Worm (Caenorhabditis elegans) whole organism, L2 larva: ENCODE data around the gene ptr-19.

Experiments
- C34F6.9 ChIP-seq: fragments of 150-350 bp; optimal IDR thresholded peaks from 2 replicates; lab custom pipeline; 2014; ENCODE audit warnings: missing biosample characterization, missing genetic modification characterization
- F13H6.1 ChIP-seq: sonication (generic microtip); optimal IDR thresholded peaks from 2 replicates; lab custom pipeline; 2016; ENCODE audit warnings: missing genetic modification characterization, missing compliant biosample characterization
- Y55F3AM.14 ChIP-seq: fragments of 200-800 bp; sonication (Bioruptor generic); optimal IDR thresholded peaks from 2 replicates; lab custom pipeline; 2018; ENCODE audit warnings: mild to moderate bottlenecking, missing genetic modification characterization, missing compliant biosample characterization
- ZK546.5 ChIP-seq: sonication (generic microtip); optimal IDR thresholded peaks from 2 replicates; lab custom pipeline; 2017; ENCODE audit warnings: missing biosample characterization, missing genetic modification characterization
- alr-1 ChIP-seq: fragments of 150-350 bp; optimal IDR thresholded peaks from 2 replicates; lab custom pipeline; 2014; ENCODE audit warnings: missing biosample characterization, missing genetic modification characterization
- ama-1 ChIP-seq: fragments of 150-350 bp; optimal IDR thresholded peaks from 2 replicates; lab custom pipeline; 2018; ENCODE audit warnings: inconsistent platforms
- ceh-16 ChIP-seq: fragments of 150-350 bp; optimal IDR thresholded peaks from 2 replicates; lab custom pipeline; 2014; ENCODE audit warnings: missing biosample characterization, missing genetic modification characterization
- crh-2 ChIP-seq: sonication (generic microtip); optimal IDR thresholded peaks from 2 replicates; lab custom pipeline; 2017; ENCODE audit warnings: missing biosample characterization, missing genetic modification characterization
- dmd-4 ChIP-seq: sonication (generic microtip); optimal IDR thresholded peaks from 2 replicates; lab custom pipeline; 2017; ENCODE audit warnings: missing biosample characterization, missing genetic modification characterization
- egl-27 ChIP-seq: sonication (generic microtip); optimal IDR thresholded peaks from 3 replicates; lab custom pipeline; 2017; ENCODE audit warnings: missing biosample characterization, missing genetic modification reagents, missing genetic modification characterization
- elt-1 ChIP-seq: fragments of 150-350 bp; optimal IDR thresholded peaks from 2 replicates; lab custom pipeline; 2014; ENCODE audit warnings: missing biosample characterization, missing genetic modification characterization
- elt-3 ChIP-seq: sonication (generic microtip); optimal IDR thresholded peaks from 2 replicates; lab custom pipeline; 2017; ENCODE audit warnings: missing biosample characterization, missing genetic modification characterization
- fos-1 ChIP-seq: fragments of 150-350 bp; optimal IDR thresholded peaks from 2 replicates; lab custom pipeline; 2014; ENCODE audit warnings: missing biosample characterization, missing genetic modification characterization
- lin-11 ChIP-seq: fragments of 150-350 bp; sonication (generic microtip); optimal IDR thresholded peaks from 2 replicates; lab custom pipeline; 2014; ENCODE audit warnings: missing biosample characterization, missing genetic modification characterization, inconsistent platforms, mixed read lengths
- lin-13 ChIP-seq: fragments of 150-350 bp; optimal IDR thresholded peaks from 2 replicates; lab custom pipeline; 2014; ENCODE audit warnings: missing biosample characterization, missing genetic modification reagents, missing genetic modification characterization
- lin-39 ChIP-seq: fragments of 150-350 bp; optimal IDR thresholded peaks from 2 replicates; lab custom pipeline; 2014; ENCODE audit warnings: missing biosample characterization, missing genetic modification reagents, missing genetic modification characterization
- lsy-2 ChIP-seq, 2 experiments: fragments of 150-350 bp in 1 of 2; sonication (generic microtip) in 1 of 2; optimal IDR thresholded peaks; 2 replicates each; lab custom pipeline; 2014 to 2017; ENCODE audit warnings: missing biosample characterization in 2 of 2, missing genetic modification characterization in 2 of 2
- mab-5 ChIP-seq: fragments of 150-350 bp; optimal IDR thresholded peaks from 2 replicates; lab custom pipeline; 2014; ENCODE audit warnings: missing biosample characterization, missing genetic modification characterization
- mbf-1 ChIP-seq: sonication (generic microtip); optimal IDR thresholded peaks from 2 replicates; lab custom pipeline; 2017; ENCODE audit warnings: missing biosample characterization, missing genetic modification characterization
- mdl-1 ChIP-seq, 2 experiments: fragments of 150-350 bp in 1 of 2; sonication (generic microtip) in 1 of 2; optimal IDR thresholded peaks; 2 replicates each; lab custom pipeline; 2017; ENCODE audit warnings: missing biosample characterization in 2 of 2, missing genetic modification characterization in 2 of 2
- nhr-10 ChIP-seq: sonication (generic microtip); optimal IDR thresholded peaks from 2 replicates; lab custom pipeline; 2017; ENCODE audit warnings: missing biosample characterization, missing genetic modification characterization
- nhr-11 ChIP-seq: fragments of 150-350 bp; optimal IDR thresholded peaks from 2 replicates; lab custom pipeline; 2014; ENCODE audit warnings: missing biosample characterization, missing genetic modification characterization
- nhr-129 ChIP-seq: fragments of 150-350 bp; optimal IDR thresholded peaks from 2 replicates; lab custom pipeline; 2014; ENCODE audit warnings: missing biosample characterization, missing genetic modification characterization
- nhr-21 ChIP-seq: fragments of 150-350 bp; optimal IDR thresholded peaks from 2 replicates; lab custom pipeline; 2014; ENCODE audit warnings: missing biosample characterization, missing genetic modification characterization
- nhr-23 ChIP-seq: fragments of 150-350 bp; optimal IDR thresholded peaks from 2 replicates; lab custom pipeline; 2014; ENCODE audit warnings: missing biosample characterization, missing genetic modification reagents, missing genetic modification characterization
- nhr-237 ChIP-seq: fragments of 150-350 bp; optimal IDR thresholded peaks from 2 replicates; lab custom pipeline; 2014; ENCODE audit warnings: missing biosample characterization, missing genetic modification characterization
- nhr-25 ChIP-seq: fragments of 150-350 bp; sonication (generic microtip); optimal IDR thresholded peaks from 3 replicates; lab custom pipeline; 2014; ENCODE audit warnings: missing biosample characterization, missing genetic modification characterization
- nhr-6 ChIP-seq: fragments of 150-350 bp; optimal IDR thresholded peaks from 2 replicates; lab custom pipeline; 2014; ENCODE audit warnings: missing biosample characterization, missing genetic modification characterization
- nhr-77 ChIP-seq: fragments of 150-350 bp; optimal IDR thresholded peaks from 2 replicates; lab custom pipeline; 2014; ENCODE audit warnings: missing biosample characterization, missing genetic modification characterization
- peb-1 ChIP-seq: fragments of 150-350 bp; optimal IDR thresholded peaks from 2 replicates; lab custom pipeline; 2014; ENCODE audit warnings: missing biosample characterization, missing genetic modification characterization
- sem-4 ChIP-seq: fragments of 150-350 bp; optimal IDR thresholded peaks from 2 replicates; lab custom pipeline; 2014; ENCODE audit warnings: missing biosample characterization, missing genetic modification reagents, missing genetic modification characterization
- sma-9 ChIP-seq, 2 experiments: fragments of 150-350 bp in 1 of 2; sonication (generic microtip) in 1 of 2; optimal IDR thresholded peaks; 2 replicates each; lab custom pipeline; 2014 to 2016; ENCODE audit warnings: missing genetic modification characterization in 2 of 2, mild to moderate bottlenecking in 1 of 2, missing biosample characterization in 1 of 2, missing compliant biosample characterization in 1 of 2, missing genetic modification reagents in 1 of 2, moderate library complexity in 1 of 2
- snpc-4 ChIP-seq: fragments of 150-350 bp; optimal IDR thresholded peaks from 2 replicates; lab custom pipeline; 2014; ENCODE audit warnings: missing biosample characterization, missing genetic modification characterization
- unc-39 ChIP-seq: fragments of 150-350 bp; optimal IDR thresholded peaks from 2 replicates; lab custom pipeline; 2014; ENCODE audit warnings: missing biosample characterization, missing genetic modification characterization
- unc-55 ChIP-seq: fragments of 150-350 bp; sonication (generic microtip); optimal IDR thresholded peaks from 3 replicates; lab custom pipeline; 2014; ENCODE audit warnings: missing biosample characterization, missing genetic modification reagents, missing genetic modification characterization
- unc-62 ChIP-seq: fragments of 150-350 bp; optimal IDR thresholded peaks from 2 replicates; lab custom pipeline; 2014; ENCODE audit warnings: missing biosample characterization, missing genetic modification reagents, missing genetic modification characterization
- ztf-1 ChIP-seq: fragments of 200-800 bp; sonication (Bioruptor generic); conservative IDR thresholded peaks from 2 replicates; pipeline ENCODE4 v1.3.6; 2022; ENCODE audit warnings: missing genetic modification characterization, missing compliant biosample characterization
- ztf-4 ChIP-seq: fragments of 150-350 bp; optimal IDR thresholded peaks from 2 replicates; lab custom pipeline; 2014; ENCODE audit warnings: missing biosample characterization, missing genetic modification characterization

Gene ptr-19

ce11 chrIII:10739455-10739854, 42.2 kb upstream of the ptr-19 start, which contains the start of gene smap-1:
Gene smap-1 (minus strand): TSS chrIII:10739792.
- no peak for TF ChIP-seq nhr-23
- no peak for TF ChIP-seq peb-1
- no peak for TF ChIP-seq unc-62 (GFP tag; lab: Kevin White, UChicago)
- TF ChIP-seq egl-27 (tag; lab: Kevin White, UChicago), result no peak
- no peak for TF ChIP-seq nhr-129 (tag; lab: Kevin White, UChicago)
- no peak for TF ChIP-seq nhr-77 (tag; lab: Kevin White, UChicago)
- TF ChIP-seq unc-55 (GFP tag; lab: Kevin White, UChicago), result no peak
- no peak for TF ChIP-seq nhr-25 (tag; lab: Kevin White, UChicago)
- no peak for TF ChIP-seq Y55F3AM.14 (GFP tag; lab: Kevin White, UChicago)
- TF ChIP-seq alr-1 (tag; lab: Kevin White, UChicago), result no peak
- no peak for TF ChIP-seq sma-9 (GFP tag; optimal IDR thresholded peaks at IDR 0.05; lab: Kevin White, UChicago)
- TF ChIP-seq sma-9 (tag; optimal IDR thresholded peaks at IDR 0.05; lab: Kevin White, UChicago), result no peak
- no peak for TF ChIP-seq lin-13 (GFP tag; lab: Kevin White, UChicago)
- no peak for TF ChIP-seq sem-4 (tag; lab: Kevin White, UChicago)
- no peak for TF ChIP-seq mbf-1 (tag; lab: Kevin White, UChicago)
- TF ChIP-seq nhr-11 (tag; lab: Kevin White, UChicago), result no peak

ce11 chrIII:10739902-10740301, 41.8 kb upstream of the ptr-19 start:
- TF ChIP-seq nhr-237 (tag; lab: Kevin White, UChicago) (no peak), egl-27 (tag; lab: Kevin White, UChicago) (peak; percentile 3), nhr-25 (tag; lab: Kevin White, UChicago) (peak; percentile 6), C34F6.9 (tag; lab: Kevin White, UChicago) (peak; percentile 82), Y55F3AM.14 (GFP tag; lab: Kevin White, UChicago) (peak; percentile 8), ceh-16 (tag; lab: Kevin White, UChicago) (no peak), mab-5 (tag; lab: Kevin White, UChicago) (no peak), ama-1 (lab: Kevin White, UChicago) (peak; percentile 54), nhr-77 (tag; lab: Kevin White, UChicago) (no peak), lsy-2 (tag; optimal IDR thresholded peaks at IDR 0.05; lab: Kevin White, UChicago) (peak; percentile 37 to 64), ztf-1 (no peak), fos-1 (peak; percentile 25), lin-11 (tag; lab: Kevin White, UChicago) (no peak), snpc-4 (tag; lab: Kevin White, UChicago) (no peak), sma-9 (GFP tag; optimal IDR thresholded peaks at IDR 0.05; lab: Kevin White, UChicago) (peak; percentile 20), sma-9 (tag; optimal IDR thresholded peaks at IDR 0.05; lab: Kevin White, UChicago) (no peak), crh-2 (tag; lab: Kevin White, UChicago) (peak; percentile 86), F13H6.1 (tag; lab: Kevin White, UChicago) (peak; percentile 50), nhr-23 (no peak), unc-62 (GFP tag; lab: Kevin White, UChicago) (no peak), lin-39 (tag; lab: Kevin White, UChicago) (no peak), dmd-4 (no peak), nhr-129 (tag; lab: Kevin White, UChicago) (peak; percentile 38), mdl-1 (tag; optimal IDR thresholded peaks at IDR 0.05; lab: Kevin White, UChicago) (peak in 1 of 2 experiments; percentile 0), lin-13 (GFP tag; lab: Kevin White, UChicago) (peak; percentile 9), nhr-6 (no peak), elt-3 (tag; lab: Kevin White, UChicago) (no peak), elt-1 (no peak), unc-39 (tag; lab: Kevin White, UChicago) (no peak), nhr-10 (tag; lab: Kevin White, UChicago) (no peak), ZK546.5 (tag; lab: Kevin White, UChicago) (no peak), ztf-4 (no peak), nhr-21 (tag; lab: Kevin White, UChicago) (no peak), unc-55 (GFP tag; lab: Kevin White, UChicago) (peak; percentile 64)

ce11 chrIII:10740518-10740917, 41.1 kb upstream of the ptr-19 start, which contains the start of gene K01G5.8:
Gene K01G5.8 (minus strand): TSS chrIII:10740772.
- TF ChIP-seq nhr-11 (tag; lab: Kevin White, UChicago) (no peak), lin-11 (tag; lab: Kevin White, UChicago) (no peak)
